Worm (Caenorhabditis elegans) whole organism, young adult: ENCODE results near the gene Y75B8A.34.

ENCODE experiments used
- B0336.3 ChIP-seq: fragments of 200-800 bp; sonication (Bioruptor generic); IDR thresholded peaks from 2 replicates; pipeline ENCODE4 v1.3.6; 2022; ENCODE audit warnings: missing genetic modification characterization, missing compliant biosample characterization
- C06A6.2 ChIP-seq: fragments of 200-800 bp; sonication (Bioruptor generic); conservative IDR thresholded peaks from 2 replicates; pipeline ENCODE4 v1.3.6; 2022; ENCODE audit warnings: missing genetic modification characterization, missing compliant biosample characterization
- F22D6.2 ChIP-seq: sonication (generic microtip); optimal IDR thresholded peaks from 2 replicates; lab custom pipeline; 2016; ENCODE audit warnings: mild to moderate bottlenecking, missing genetic modification characterization, missing compliant biosample characterization
- F23B12.7 ChIP-seq: sonication (generic microtip); optimal IDR thresholded peaks from 2 replicates; lab custom pipeline; 2017; ENCODE audit warnings: missing genetic modification characterization, mild to moderate bottlenecking, missing compliant biosample characterization, antibody characterized with exemption, moderate library complexity; ENCODE audit not compliant: insufficient read depth
- F33H1.4 ChIP-seq: fragments of 200-800 bp; sonication (Bioruptor generic); IDR thresholded peaks from 2 replicates; pipeline ENCODE4 v1.3.6; 2022; ENCODE audit warnings: missing genetic modification reagents, missing genetic modification characterization, missing compliant biosample characterization
- F52B5.7 ChIP-seq: sonication (generic microtip); optimal IDR thresholded peaks from 2 replicates; lab custom pipeline; 2016; ENCODE audit warnings: mild to moderate bottlenecking, missing genetic modification characterization, missing compliant biosample characterization
- F57C9.4 ChIP-seq: sonication (generic microtip); optimal IDR thresholded peaks from 2 replicates; lab custom pipeline; 2017; ENCODE audit warnings: mild to moderate bottlenecking, missing genetic modification characterization, missing compliant biosample characterization
- T07F8.4 ChIP-seq: sonication (generic microtip); optimal IDR thresholded peaks from 2 replicates; lab custom pipeline; 2016; ENCODE audit warnings: mild to moderate bottlenecking, missing genetic modification characterization, moderate library complexity, missing compliant biosample characterization
- Y53F4B.3 ChIP-seq: fragments of 200-800 bp; sonication (Bioruptor generic); IDR thresholded peaks from 2 replicates; pipeline ENCODE4 v1.3.6; 2022; ENCODE audit warnings: missing genetic modification reagents, missing genetic modification characterization, missing compliant biosample characterization
- Y56A3A.18 ChIP-seq: fragments of 200-800 bp; sonication (Bioruptor generic); IDR thresholded peaks from 2 replicates; pipeline ENCODE4 v1.3.6; 2022; ENCODE audit warnings: missing genetic modification reagents, missing genetic modification characterization, missing compliant biosample characterization
- bed-2 ChIP-seq: fragments of 200-800 bp; sonication (Bioruptor generic); IDR thresholded peaks from 2 replicates; pipeline ENCODE4 v1.3.6; 2022; ENCODE audit warnings: missing genetic modification reagents, missing genetic modification characterization, missing compliant biosample characterization
- cebp-1 ChIP-seq, 2 experiments: fragments of 200-800 bp in 1 of 2; sonication (Bioruptor generic) in 1 of 2; sonication (generic microtip) in 1 of 2; IDR thresholded peaks in 1 of 2; optimal IDR thresholded peaks in 1 of 2; 2 replicates each; pipeline versions ENCODE4 v1.3.6 to Lab custom; 2017 to 2022; ENCODE audit warnings: missing compliant biosample characterization in 2 of 2, missing genetic modification characterization in 2 of 2, mild to moderate bottlenecking in 1 of 2, missing genetic modification reagents in 1 of 2, moderate library complexity in 1 of 2
- cebp-2 ChIP-seq: fragments of 200-800 bp; sonication (Bioruptor generic); IDR thresholded peaks from 2 replicates; pipeline ENCODE4 v1.3.6; 2022; ENCODE audit warnings: missing genetic modification characterization, missing compliant biosample characterization
- ceh-100 ChIP-seq: fragments of 200-800 bp; sonication (Bioruptor generic); IDR thresholded peaks from 2 replicates; pipeline ENCODE4 v1.3.6; 2022; ENCODE audit warnings: missing genetic modification reagents, missing genetic modification characterization, missing compliant biosample characterization
- ceh-27 ChIP-seq: fragments of 200-800 bp; sonication (Bioruptor generic); optimal IDR thresholded peaks from 2 replicates; lab custom pipeline; 2018; ENCODE audit warnings: mild to moderate bottlenecking, missing genetic modification characterization, moderate library complexity, missing compliant biosample characterization
- ceh-40 ChIP-seq: fragments of 200-800 bp; sonication (Bioruptor generic); IDR thresholded peaks from 2 replicates; pipeline ENCODE4 v1.3.6; 2022; ENCODE audit warnings: missing genetic modification characterization, missing compliant biosample characterization
- ceh-58 ChIP-seq: fragments of 200-800 bp; sonication (Bioruptor generic); IDR thresholded peaks from 2 replicates; pipeline ENCODE4 v1.3.6; 2022; ENCODE audit warnings: missing genetic modification characterization, missing compliant biosample characterization
- efl-1 ChIP-seq: fragments of 150-350 bp; optimal IDR thresholded peaks from 2 replicates; lab custom pipeline; 2014; ENCODE audit warnings: missing biosample characterization, missing genetic modification reagents, missing genetic modification characterization
- fkh-3 ChIP-seq: sonication (generic microtip); optimal IDR thresholded peaks from 2 replicates; lab custom pipeline; 2016; ENCODE audit warnings: mild to moderate bottlenecking, missing genetic modification characterization, missing compliant biosample characterization
- him-1 ChIP-seq: sonication (generic microtip); optimal IDR thresholded peaks from 2 replicates; lab custom pipeline; 2016; ENCODE audit warnings: missing genotype, missing genetic modification reagents, missing genetic modification characterization, missing compliant biosample characterization
- hlh-12 ChIP-seq: sonication (generic microtip); optimal IDR thresholded peaks from 2 replicates; lab custom pipeline; 2016; ENCODE audit warnings: missing genetic modification characterization, missing compliant biosample characterization
- hlh-26 ChIP-seq: fragments of 200-800 bp; sonication (Bioruptor generic); conservative IDR thresholded peaks from 2 replicates; pipeline ENCODE4 v1.3.6; 2022; ENCODE audit warnings: missing genetic modification reagents, missing genetic modification characterization, missing compliant biosample characterization
- hmg-1.2 ChIP-seq: fragments of 200-800 bp; sonication (Bioruptor generic); IDR thresholded peaks from 2 replicates; pipeline ENCODE4 v1.3.6; 2022; ENCODE audit warnings: missing genetic modification reagents, missing genetic modification characterization, missing compliant biosample characterization
- hmg-20 ChIP-seq: fragments of 200-800 bp; sonication (Bioruptor generic); IDR thresholded peaks from 2 replicates; pipeline ENCODE4 v1.3.6; 2022; ENCODE audit warnings: missing genetic modification reagents, missing genetic modification characterization, missing compliant biosample characterization
- lin-26 ChIP-seq: fragments of 200-800 bp; sonication (Bioruptor generic); IDR thresholded peaks from 2 replicates; pipeline ENCODE4 v1.3.6; 2022; ENCODE audit warnings: missing genetic modification reagents, missing genetic modification characterization, missing compliant biosample characterization
- lin-40 ChIP-seq: sonication (generic microtip); optimal IDR thresholded peaks from 2 replicates; lab custom pipeline; 2016; ENCODE audit warnings: missing genetic modification characterization, mild to moderate bottlenecking, missing compliant biosample characterization, missing genotype, missing genetic modification reagents
- lin-54 ChIP-seq: fragments of 200-800 bp; sonication (Bioruptor generic); optimal IDR thresholded peaks from 2 replicates; lab custom pipeline; 2018; ENCODE audit warnings: mild to moderate bottlenecking, missing genetic modification characterization, missing compliant biosample characterization
- lsl-1 ChIP-seq: fragments of 200-800 bp; sonication (Bioruptor generic); optimal IDR thresholded peaks from 2 replicates; lab custom pipeline; 2018; ENCODE audit warnings: mild to moderate bottlenecking, missing genetic modification characterization, moderate library complexity, missing compliant biosample characterization
- madf-10 ChIP-seq: sonication (generic microtip); optimal IDR thresholded peaks from 2 replicates; lab custom pipeline; 2016; ENCODE audit warnings: mild to moderate bottlenecking, missing genetic modification characterization, missing compliant biosample characterization
- madf-3 ChIP-seq: fragments of 200-800 bp; sonication (Bioruptor generic); IDR thresholded peaks from 2 replicates; pipeline ENCODE4 v1.3.6; 2022; ENCODE audit warnings: missing genetic modification reagents, missing genetic modification characterization, missing compliant biosample characterization
- madf-6 ChIP-seq: fragments of 200-800 bp; sonication (Bioruptor generic); IDR thresholded peaks from 2 replicates; pipeline ENCODE4 v1.3.6; 2022; ENCODE audit warnings: missing genetic modification reagents, missing genetic modification characterization, missing compliant biosample characterization
- mcd-1 ChIP-seq: fragments of 200-800 bp; sonication (Bioruptor generic); IDR thresholded peaks from 2 replicates; pipeline ENCODE4 v1.3.6; 2022; ENCODE audit warnings: missing genetic modification reagents, missing genetic modification characterization, missing compliant biosample characterization
- nhr-179 ChIP-seq: sonication (generic microtip); optimal IDR thresholded peaks from 2 replicates; lab custom pipeline; 2016; ENCODE audit warnings: mild to moderate bottlenecking, missing genetic modification characterization, missing compliant biosample characterization
- nhr-27 ChIP-seq: fragments of 200-800 bp; sonication (Bioruptor generic); optimal IDR thresholded peaks from 2 replicates; lab custom pipeline; 2018; ENCODE audit warnings: mild to moderate bottlenecking, missing genetic modification characterization, moderate library complexity, missing compliant biosample characterization
- pbrm-1 ChIP-seq: fragments of 200-800 bp; sonication (Bioruptor generic); IDR thresholded peaks from 2 replicates; pipeline ENCODE4 v1.3.6; 2022; ENCODE audit warnings: missing genetic modification reagents, missing genetic modification characterization, missing compliant biosample characterization
- pha-4 ChIP-seq: fragments of 150-350 bp; sonication (generic microtip); optimal IDR thresholded peaks from 2 replicates; lab custom pipeline; 2014; ENCODE audit warnings: missing biosample characterization, missing genetic modification reagents, missing genetic modification characterization
- rcor-1 ChIP-seq: fragments of 200-800 bp; sonication (Bioruptor generic); IDR thresholded peaks from 2 replicates; pipeline ENCODE4 v1.3.6; 2022; ENCODE audit warnings: missing genetic modification reagents, missing genetic modification characterization, missing compliant biosample characterization
- rpc-1 ChIP-seq, 2 experiments: fragments of 150-350 bp in 1 of 2; sonication (generic microtip) in 1 of 2; optimal IDR thresholded peaks; 2 replicates each; lab custom pipeline; 2014 to 2018; ENCODE audit warnings: missing biosample characterization in 1 of 2, missing genetic modification characterization in 1 of 2, missing genetic modification reagents in 1 of 2, missing genotype in 1 of 2
- sdz-38 ChIP-seq: sonication (generic microtip); optimal IDR thresholded peaks from 2 replicates; lab custom pipeline; 2016; ENCODE audit warnings: missing genotype, missing genetic modification characterization, missing compliant biosample characterization
- snpc-1.1 ChIP-seq: sonication (generic microtip); optimal IDR thresholded peaks from 2 replicates; lab custom pipeline; 2017; ENCODE audit warnings: missing genetic modification characterization, mild to moderate bottlenecking, missing compliant biosample characterization, antibody characterized with exemption, moderate library complexity, missing genotype, missing genetic modification reagents; ENCODE audit not compliant: insufficient read depth
- snpc-3.4 ChIP-seq: sonication (generic microtip); optimal IDR thresholded peaks from 2 replicates; lab custom pipeline; 2017; ENCODE audit warnings: missing genetic modification characterization, mild to moderate bottlenecking, missing compliant biosample characterization, antibody characterized with exemption, moderate library complexity, missing genotype, missing genetic modification reagents
- tbp1 ChIP-seq: fragments of 200-800 bp; sonication (Bioruptor generic); optimal IDR thresholded peaks from 2 replicates; lab custom pipeline; 2018; ENCODE audit warnings: mild to moderate bottlenecking, missing genetic modification characterization, missing compliant biosample characterization
- tlf-1 ChIP-seq: fragments of 200-800 bp; sonication (Bioruptor generic); optimal IDR thresholded peaks from 2 replicates; lab custom pipeline; 2018; ENCODE audit warnings: mild to moderate bottlenecking, missing genetic modification characterization, missing compliant biosample characterization
- ztf-26 ChIP-seq: sonication (generic microtip); optimal IDR thresholded peaks from 2 replicates; lab custom pipeline; 2017; ENCODE audit warnings: missing genetic modification characterization, missing compliant biosample characterization
- ztf-6 ChIP-seq: fragments of 200-800 bp; sonication (Bioruptor generic); IDR thresholded peaks from 2 replicates; pipeline ENCODE4 v1.3.6; 2022; ENCODE audit warnings: missing genetic modification reagents, missing genetic modification characterization, missing compliant biosample characterization

Gene Y75B8A.34

ce11 chrIII:12369476-12369875 lies 10.1 kb downstream of the Y75B8A.34 start:
- TF ChIP-seq ceh-27 (GFP tag; lab: Kevin White, UChicago) (peak; percentile 6), hmg-1.2 (GFP tag; lab: Robert Waterston, UW) (peak; percentile 97), cebp-1 (GFP tag; IDR thresholded peaks at IDR 0.05; lab: Robert Waterston, UW) (no peak), cebp-1 (tag; optimal IDR thresholded peaks at IDR 0.05; lab: Kevin White, UChicago) (peak; percentile 2), F57C9.4 (tag; lab: Kevin White, UChicago) (no peak), lin-54 (peak; percentile 22), pbrm-1 (GFP tag; lab: Robert Waterston, UW) (peak; percentile 72), hlh-12 (tag; lab: Kevin White, UChicago) (no peak), mcd-1 (GFP tag; lab: Robert Waterston, UW) (peak; percentile 42), nhr-179 (tag; lab: Kevin White, UChicago) (no peak), F52B5.7 (tag; lab: Kevin White, UChicago) (no peak), efl-1 (GFP tag; lab: Kevin White, UChicago) (peak; percentile 26), ztf-6 (GFP tag; lab: Robert Waterston, UW) (no peak), hlh-26 (GFP tag; lab: Robert Waterston, UW) (no peak)

- TF ChIP-seq madf-3 (GFP tag; lab: Robert Waterston, UW) (no peak), ceh-58 (GFP tag; lab: Robert Waterston, UW) (no peak), tbp1 (GFP tag; lab: Kevin White, UChicago) (peak; percentile 18), rpc-1 (optimal IDR thresholded peaks at IDR 0.05; lab: Kevin White, UChicago) (no peak), rpc-1 (tag; optimal IDR thresholded peaks at IDR 0.05; lab: Kevin White, UChicago) (no peak), Y56A3A.18 (GFP tag; lab: Robert Waterston, UW) (no peak), him-1 (tag; lab: Kevin White, UChicago) (no peak), F22D6.2 (tag; lab: Kevin White, UChicago) (no peak), nhr-27 (tag; lab: Kevin White, UChicago) (no peak), sdz-38 (tag; lab: Kevin White, UChicago) (no peak), lsl-1 (GFP tag; lab: Kevin White, UChicago) (peak; percentile 10), cebp-2 (no peak), ceh-27 (GFP tag; lab: Kevin White, UChicago) (no peak), tlf-1 (no peak), lin-40 (tag; lab: Kevin White, UChicago) (peak; percentile 29), bed-2 (GFP tag; lab: Robert Waterston, UW) (no peak), snpc-1.1 (tag; lab: Kevin White, UChicago) (peak; percentile 21), cebp-1 (GFP tag; IDR thresholded peaks at IDR 0.05; lab: Robert Waterston, UW) (no peak), cebp-1 (tag; optimal IDR thresholded peaks at IDR 0.05; lab: Kevin White, UChicago) (peak; percentile 30), ztf-26 (no peak), snpc-3.4 (peak; percentile 50), lin-26 (GFP tag; lab: Robert Waterston, UW) (no peak), fkh-3 (tag; lab: Kevin White, UChicago) (no peak), mcd-1 (GFP tag; lab: Robert Waterston, UW) (peak; percentile 63), ceh-40 (GFP tag; lab: Robert Waterston, UW) (no peak), madf-10 (tag; lab: Kevin White, UChicago) (no peak), ceh-100 (GFP tag; lab: Robert Waterston, UW) (peak; percentile 26; the same call in 1 of the 2 replicates), C06A6.2 (no peak), rcor-1 (GFP tag; lab: Robert Waterston, UW) (no peak), F23B12.7 (tag; lab: Kevin White, UChicago) (peak; percentile 44), madf-6 (peak; percentile 76), B0336.3 (GFP tag; lab: Robert Waterston, UW) (no peak), T07F8.4 (tag; lab: Kevin White, UChicago) (no peak), Y53F4B.3 (GFP tag; lab: Robert Waterston, UW) (no peak), F57C9.4 (tag; lab: Kevin White, UChicago) (no peak), lin-54 (peak; percentile 68), pha-4 (tag; lab: Kevin White, UChicago) (no peak), hmg-20 (GFP tag; lab: Robert Waterston, UW) (no peak), F33H1.4 (GFP tag; lab: Robert Waterston, UW) (0 out of 2 replicates have a peak, but pooled peaks have one; percentile 28)
These were observed 10.7 kb downstream of the Y75B8A.34 start, which contains the start of gene rpt-6 for ce11 chrIII:12370011-12370506. rpt-6 (plus strand) TSS chrIII:12370456.
